Worm (Caenorhabditis elegans): ENCODE measurements around the gene str-56.
A peak's percentile ranks its signal among the peaks of the same experiment; 100 is the strongest.

ce11 chrV:15887708-15888295 lies 15.4 kb downstream of the str-56 start:
- TF ChIP-seq unc-42 (tag; optimal IDR thresholded peaks at IDR 0.05) = no peak
- TF ChIP-seq hlh-30 (tag; optimal IDR thresholded peaks at IDR 0.05; ENCODE audit: insufficient read depth) = no peak
- TF ChIP-seq pha-2 (tag; optimal IDR thresholded peaks at IDR 0.05) = no peak
- TF ChIP-seq ama-1 (optimal IDR thresholded peaks at IDR 0.05) = no peak
- TF ChIP-seq npax-4 (tag; optimal IDR thresholded peaks at IDR 0.05) = no peak
- TF ChIP-seq ztf-16 (tag; optimal IDR thresholded peaks at IDR 0.05) = no peak
- no peak for TF ChIP-seq C08G9.2 (tag; optimal IDR thresholded peaks at IDR 0.05)
- no peak for TF ChIP-seq sox-2 (GFP tag; IDR thresholded peaks at IDR 0.05)
- no peak for TF ChIP-seq unc-55 (GFP tag; optimal IDR thresholded peaks at IDR 0.05)
- TF ChIP-seq elt-2 (tag; optimal IDR thresholded peaks at IDR 0.05) = peak; percentile 66
- no peak for TF ChIP-seq fkh-10 (GFP tag; optimal IDR thresholded peaks at IDR 0.05)
